Worm (Caenorhabditis elegans): Measurements from ENCODE around the gene oct-2.

oct-2 gene

ce11 chrX:11367640-11368039 lies 21.4 kb downstream of the oct-2 start:
- TF ChIP-seq hmg-1.1 (GFP tag; IDR thresholded peaks at IDR 0.05): peak; percentile 29; the same call in 1 of the 2 replicates
- no peak for TF ChIP-seq daf-12 (tag; optimal IDR thresholded peaks at IDR 0.05)

DNA sequence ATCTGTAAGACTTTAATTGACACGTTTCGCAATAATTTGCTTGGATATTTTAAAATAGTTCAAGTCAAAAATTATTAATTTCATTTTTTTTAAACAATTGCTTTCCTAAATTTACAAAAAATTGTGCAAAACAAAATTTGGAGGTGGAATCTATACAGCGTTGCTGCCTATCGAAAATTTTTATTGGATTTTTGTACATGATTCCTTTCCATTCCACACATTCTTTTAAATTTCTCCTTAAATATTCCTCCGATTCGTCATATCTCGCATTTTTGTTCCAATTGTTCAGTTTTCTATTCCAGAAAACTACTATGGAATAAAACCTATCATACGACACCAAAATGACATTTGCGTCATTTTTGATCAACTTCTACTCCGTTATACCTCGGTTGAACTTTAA lies 22.2 kb downstream of the oct-2 start, which contains the start of gene ttyh-1:
Gene ttyh-1 (plus strand): TSS at position 301 of the 400 bp plus-strand sequence.
- no peak for TF ChIP-seq mdl-1 (tag; optimal IDR thresholded peaks at IDR 0.05)
- TF ChIP-seq lin-38 (GFP tag; IDR thresholded peaks at IDR 0.05): no peak
- no peak for TF ChIP-seq jun-1 (tag; optimal IDR thresholded peaks at IDR 0.05)
- no peak for TF ChIP-seq ceh-20 (GFP tag; IDR thresholded peaks at IDR 0.05)
- no peak for TF ChIP-seq fos-1 (tag; optimal IDR thresholded peaks at IDR 0.05)
- TF ChIP-seq daf-8 (GFP tag; IDR thresholded peaks at IDR 0.05): no peak
- TF ChIP-seq hlh-11 (tag; optimal IDR thresholded peaks at IDR 0.05): no peak
- no peak for TF ChIP-seq nhr-10 (tag; optimal IDR thresholded peaks at IDR 0.05)
- TF ChIP-seq aha-1 (tag): no peak
- no peak for TF ChIP-seq spr-3 (GFP tag; optimal IDR thresholded peaks at IDR 0.05)
- TF ChIP-seq Y48G9A.11 (GFP tag; IDR thresholded peaks at IDR 0.05): no peak
- no peak for TF ChIP-seq cey-2 (tag; optimal IDR thresholded peaks at IDR 0.05; ENCODE audit: borderline replicate concordance, insufficient read depth)

- no peak for TF ChIP-seq ama-1 (optimal IDR thresholded peaks at IDR 0.05)
- peak in 1 of 2 experiments; percentile 87 for TF ChIP-seq daf-16 (GFP tag; optimal IDR thresholded peaks at IDR 0.05)
- no peak for TF ChIP-seq daf-16 (tag; optimal IDR thresholded peaks at IDR 0.05)
- 0 out of 2 replicates have a peak, but pooled peaks have one; percentile 13 for TF ChIP-seq hmg-1.1 (GFP tag; IDR thresholded peaks at IDR 0.05)
Observed at ce11 chrX:11368845-11369244, 22.6 kb downstream of the oct-2 start.

DNA sequence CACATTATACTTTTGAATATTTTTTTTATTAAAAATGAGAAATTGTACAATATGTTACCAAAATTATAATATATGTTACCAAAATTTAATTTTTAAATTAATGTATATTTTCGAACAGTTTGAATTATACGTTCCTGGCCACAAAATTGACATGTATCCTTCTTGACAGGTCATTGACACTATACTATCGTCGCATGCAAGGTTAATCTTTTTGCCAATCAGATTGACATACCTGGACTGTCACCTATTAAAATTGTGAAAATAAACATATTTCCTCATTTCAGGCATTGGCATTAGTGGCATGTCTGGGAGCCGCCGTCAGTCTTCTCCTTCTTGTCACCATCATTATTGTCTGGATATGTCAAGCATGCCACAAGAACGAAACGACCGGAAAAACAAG lies 23.8 kb downstream of the oct-2 start:
- peak; percentile 63; the same call in 1 of the 2 replicates for TF ChIP-seq dmd-6 (GFP tag; IDR thresholded peaks at IDR 0.05)
- no peak for TF ChIP-seq ZK546.5 (tag; optimal IDR thresholded peaks at IDR 0.05)

ce11 chrX:11375509-11375908 lies 29.3 kb downstream of the oct-2 start, which contains the start of gene F42E11.3:
TSS of gene F42E11.3 (minus strand) at chrX:11375609.
- TF ChIP-seq nhr-41 (GFP tag; IDR thresholded peaks at IDR 0.05) (no peak), R02D3.7 (tag; optimal IDR thresholded peaks at IDR 0.05) (no peak), dmd-6 (GFP tag; IDR thresholded peaks at IDR 0.05) (no peak), nhr-77 (tag; optimal IDR thresholded peaks at IDR 0.05) (no peak), hlh-30 (tag; optimal IDR thresholded peaks at IDR 0.05; ENCODE audit: insufficient read depth) (no peak)

DNA sequence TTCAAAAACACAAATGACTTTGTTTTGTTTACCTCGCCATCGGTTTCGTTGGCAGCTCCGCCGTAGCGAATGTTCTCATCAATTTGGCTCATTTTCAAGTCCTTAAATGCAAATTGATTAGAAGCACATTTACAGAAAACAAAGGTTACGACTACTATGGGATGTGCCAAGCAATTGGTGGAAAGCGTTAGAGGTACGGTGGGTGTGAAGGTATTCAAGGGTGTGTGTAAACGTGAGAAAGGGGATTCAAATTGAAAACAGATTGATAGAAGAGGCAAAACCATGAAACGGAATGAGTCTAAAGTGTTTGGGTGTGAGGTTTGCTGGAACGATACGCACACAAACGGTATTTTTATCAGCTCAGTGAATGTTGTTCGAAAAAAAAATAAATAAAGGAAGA lies 31.1 kb downstream of the oct-2 start, which contains the start of gene tni-1:
Gene tni-1 (minus strand): TSS at position 101 of the 400 bp plus-strand sequence.
- no peak for TF ChIP-seq pqm-1 (tag; optimal IDR thresholded peaks at IDR 0.05)
- TF ChIP-seq unc-62 (GFP tag; optimal IDR thresholded peaks at IDR 0.05 in 1 of 2): peak in 1 of 2 experiments; percentile 19
- TF ChIP-seq unc-62 (tag; optimal IDR thresholded peaks at IDR 0.05): no peak

ce11 chrX:11379135-11379781 lies 33.0 kb downstream of the oct-2 start:
- TF ChIP-seq F37D6.2 (tag; optimal IDR thresholded peaks at IDR 0.05) (no peak), ctbp-1 (GFP tag; IDR thresholded peaks at IDR 0.05) (peak; percentile 37; the same call in 1 of the 2 replicates), snpc-4 (tag; optimal IDR thresholded peaks at IDR 0.05) (no peak), arid-1 (GFP tag; conservative IDR thresholded peaks at IDR 0.05) (no peak), mes-2 (tag; optimal IDR thresholded peaks at IDR 0.05; ENCODE audit: poor library complexity, severe bottlenecking) (no peak), zip-2 (tag; optimal IDR thresholded peaks at IDR 0.05) (no peak), hlh-11 (tag; optimal IDR thresholded peaks at IDR 0.05) (peak; percentile 64), mep-1 (tag; optimal IDR thresholded peaks at IDR 0.05) (no peak), T20F7.1 (GFP tag; optimal IDR thresholded peaks at IDR 0.05) (no peak), R02D3.7 (tag; optimal IDR thresholded peaks at IDR 0.05) (no peak), zip-11 (GFP tag; IDR thresholded peaks at IDR 0.05) (no peak), attf-4 (tag; optimal IDR thresholded peaks at IDR 0.05) (no peak), ceh-82 (tag; optimal IDR thresholded peaks at IDR 0.05) (no peak), tra-1 (GFP tag; IDR thresholded peaks at IDR 0.05) (peak; percentile 36; the same call in 1 of the 2 replicates), daf-19 (GFP tag; conservative IDR thresholded peaks at IDR 0.05) (no peak), aha-1 (tag) (no peak), unc-130 (GFP tag; optimal IDR thresholded peaks at IDR 0.05) (no peak), nhr-77 (tag; optimal IDR thresholded peaks at IDR 0.05) (no peak)

Data from whole organism, L4 larva.